Fruit fly (Drosophila melanogaster) whole organism, pupa: Measurements from ENCODE around the gene Hmbs.

Source experiments
- CG10348 ChIP-seq: fragments of 200-800 bp; sonication (Bioruptor generic); IDR thresholded peaks from 2 replicates; pipeline ENCODE4 v1.3.6; 2022; ENCODE audit warnings: missing biosample characterization, missing genetic modification characterization
- CG14655 ChIP-seq: fragments of 200-800 bp; sonication (Bioruptor generic); optimal IDR thresholded peaks from 3 replicates; lab custom pipeline; 2017; ENCODE audit warnings: mild to moderate bottlenecking, missing biosample characterization, missing genetic modification reagents, missing genetic modification characterization
- CG15710 ChIP-seq: fragments of 200-800 bp; sonication (Bioruptor generic); optimal IDR thresholded peaks from 2 replicates; lab custom pipeline; 2018; ENCODE audit warnings: missing biosample characterization, mild to moderate bottlenecking, missing genetic modification characterization, moderate library complexity
- CG32121 ChIP-seq: fragments of 200-800 bp; sonication (Bioruptor generic); IDR thresholded peaks from 2 replicates; pipeline ENCODE4 v1.3.6; 2022; ENCODE audit warnings: missing biosample characterization, missing genetic modification characterization
- CG34367 ChIP-seq: fragments of 200-800 bp; sonication (Bioruptor generic); optimal IDR thresholded peaks from 2 replicates; lab custom pipeline; 2018; ENCODE audit warnings: missing biosample characterization, mild to moderate bottlenecking, missing genetic modification characterization
- CG4496 ChIP-seq: fragments of 200-800 bp; sonication (Bioruptor generic); IDR thresholded peaks from 3 replicates; pipeline ENCODE4 v1.3.6; 2022; ENCODE audit warnings: missing biosample characterization, missing genetic modification characterization
- CG8159 ChIP-seq: fragments of 200-800 bp; sonication (Bioruptor generic); optimal IDR thresholded peaks from 3 replicates; lab custom pipeline; 2018; ENCODE audit warnings: missing biosample characterization, mild to moderate bottlenecking, missing genetic modification characterization, moderate library complexity
- Pif1A ChIP-seq: fragments of 200-800 bp; sonication (Bioruptor generic); optimal IDR thresholded peaks from 3 replicates; lab custom pipeline; 2016; ENCODE audit warnings: missing biosample characterization, missing genetic modification characterization
- Pif1B ChIP-seq: fragments of 200-800 bp; sonication (Bioruptor generic); optimal IDR thresholded peaks from 3 replicates; lab custom pipeline; 2016; ENCODE audit warnings: missing biosample characterization, missing genetic modification characterization
- rn ChIP-seq: fragments of 200-800 bp; sonication (Bioruptor generic); IDR thresholded peaks from 2 replicates; pipeline ENCODE4 v1.3.6; 2022; ENCODE audit warnings: missing biosample characterization, missing genetic modification characterization

DNA sequence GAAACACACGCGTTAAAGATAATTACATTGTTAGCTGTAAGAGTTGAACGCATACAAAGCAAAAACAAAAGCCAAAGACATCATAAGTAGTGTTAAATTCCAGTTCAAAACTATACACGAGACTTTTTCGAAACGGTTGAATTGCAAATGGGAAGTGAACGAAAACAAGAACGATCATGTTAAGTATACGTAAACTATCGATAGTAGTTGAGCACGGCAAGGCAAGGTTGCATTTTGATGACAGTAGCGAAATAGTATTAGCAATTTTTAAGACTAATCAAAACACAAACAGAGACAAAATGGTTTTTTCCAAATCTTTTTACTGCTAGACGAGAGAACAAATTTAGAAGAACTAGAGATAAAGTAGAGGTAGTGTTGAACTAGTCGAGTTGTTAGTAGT, 39.9 kb upstream of the Hmbs start:
- TF ChIP-seq CG4496 (GFP tag; lab: Robert Waterston, UW) (no peak), rn (GFP tag; lab: Robert Waterston, UW) (no peak), Pif1A (GFP tag; lab: Kevin White, UChicago) (no peak), Pif1B (GFP tag; lab: Kevin White, UChicago) (no peak), CG34367 (tag; lab: Kevin White, UChicago) (no peak), CG32121 (GFP tag; lab: Robert Waterston, UW) (no peak), CG15710 (no peak), CG10348 (GFP tag; lab: Robert Waterston, UW) (no peak), CG8159 (tag; lab: Kevin White, UChicago) (no peak), CG14655 (GFP tag; lab: Kevin White, UChicago) (no peak)
